Worm (Caenorhabditis elegans): ENCODE results near the gene cest-3.

cest-3 gene

DNA sequence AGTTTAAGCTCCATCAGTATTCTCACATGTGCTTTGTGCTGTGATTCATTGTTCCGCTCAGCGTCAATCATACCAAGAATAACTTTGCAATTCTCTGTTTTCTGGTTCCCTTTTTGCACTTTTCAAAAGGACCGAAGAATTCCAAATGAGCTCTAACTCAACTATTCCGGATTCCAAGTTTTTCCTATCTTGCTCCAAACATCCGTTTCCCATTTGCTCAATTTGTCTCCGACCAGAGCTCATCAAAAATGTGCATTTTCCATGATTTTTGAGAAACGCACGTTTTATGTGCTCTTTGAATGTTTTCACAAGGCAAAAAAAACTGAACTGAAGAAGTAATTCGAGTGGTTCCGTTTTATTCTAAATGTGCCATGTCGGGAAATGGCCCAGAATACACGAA, 43.1 kb upstream of the cest-3 start (continued):
- no peak for TF ChIP-seq lir-3 (tag; optimal IDR thresholded peaks at IDR 0.05)
- peak in 1 of 2 experiments; percentile 33 for TF ChIP-seq lsy-2 (tag; optimal IDR thresholded peaks at IDR 0.05)
- TF ChIP-seq F26F4.8 (GFP tag; conservative IDR thresholded peaks at IDR 0.05): no peak
- no peak for TF ChIP-seq nhr-10 (tag; optimal IDR thresholded peaks at IDR 0.05)

ce11 chrX:12200577-12200976, 40.9 kb upstream of the cest-3 start:
- TF ChIP-seq Y105C5A.15 (GFP tag; IDR thresholded peaks at IDR 0.05) (no peak), nhr-76 (tag; optimal IDR thresholded peaks at IDR 0.05) (no peak), unc-62 (GFP tag; optimal IDR thresholded peaks at IDR 0.05 in 1 of 2) (no peak), unc-62 (tag; optimal IDR thresholded peaks at IDR 0.05) (no peak), dpl-1 (GFP tag; optimal IDR thresholded peaks at IDR 0.05) (no peak), nhr-102 (tag; optimal IDR thresholded peaks at IDR 0.05) (no peak), lin-1 (GFP tag; IDR thresholded peaks at IDR 0.05) (no peak), tag-97 (GFP tag; IDR thresholded peaks at IDR 0.05) (no peak), T26A8.4 (GFP tag; IDR thresholded peaks at IDR 0.05) (0 out of 2 replicates have a peak, but pooled peaks have one; percentile 27), rbr-2 (tag; optimal IDR thresholded peaks at IDR 0.05) (peak; percentile 22), sdz-12 (GFP tag; optimal IDR thresholded peaks at IDR 0.05) (no peak), php-3 (GFP tag; IDR thresholded peaks at IDR 0.05) (no peak), nhr-237 (tag; optimal IDR thresholded peaks at IDR 0.05) (no peak), D1046.2 (GFP tag; IDR thresholded peaks at IDR 0.05) (no peak), daf-8 (GFP tag; IDR thresholded peaks at IDR 0.05) (no peak), ceh-20 (GFP tag; IDR thresholded peaks at IDR 0.05) (no peak), lin-38 (GFP tag; IDR thresholded peaks at IDR 0.05) (no peak), unc-130 (GFP tag; optimal IDR thresholded peaks at IDR 0.05) (no peak), aha-1 (tag) (peak; percentile 90), pha-4 (GFP tag; IDR thresholded peaks at IDR 0.05) (no peak), pha-4 (tag; optimal IDR thresholded peaks at IDR 0.05) (no peak), hlh-30 (tag; optimal IDR thresholded peaks at IDR 0.05; ENCODE audit: insufficient read depth) (peak; percentile 41), lsy-2 (tag; optimal IDR thresholded peaks at IDR 0.05) (peak in 1 of 2 experiments; percentile 50), dmd-6 (GFP tag; IDR thresholded peaks at IDR 0.05) (peak; percentile 15; the same call in 1 of the 2 replicates), nhr-11 (tag; optimal IDR thresholded peaks at IDR 0.05) (peak; percentile 81), nhr-48 (tag; optimal IDR thresholded peaks at IDR 0.05) (peak; percentile 20), zip-11 (GFP tag; IDR thresholded peaks at IDR 0.05) (no peak), hmg-1.1 (GFP tag; IDR thresholded peaks at IDR 0.05) (no peak), mep-1 (tag; optimal IDR thresholded peaks at IDR 0.05) (peak; percentile 31)

ce11 chrX:12201435-12201834, 40.0 kb upstream of the cest-3 start:
- peak in 1 of 2 experiments; percentile 86 for TF ChIP-seq unc-62 (GFP tag; optimal IDR thresholded peaks at IDR 0.05 in 1 of 2)
- no peak for TF ChIP-seq unc-62 (tag; optimal IDR thresholded peaks at IDR 0.05)
- TF ChIP-seq nhr-111 (GFP tag; optimal IDR thresholded peaks at IDR 0.05): no peak
- peak; percentile 57; the same call in 1 of the 2 replicates for TF ChIP-seq set-16 (GFP tag; IDR thresholded peaks at IDR 0.05)
- 0 out of 2 replicates have a peak, but pooled peaks have one; percentile 9 for TF ChIP-seq dmd-6 (GFP tag; IDR thresholded peaks at IDR 0.05)

ce11 chrX:12201840-12202239, 39.6 kb upstream of the cest-3 start:
- TF ChIP-seq set-16 (GFP tag; IDR thresholded peaks at IDR 0.05) (0 out of 2 replicates have a peak, but pooled peaks have one; percentile 0), daf-16 (GFP tag; optimal IDR thresholded peaks at IDR 0.05) (no peak), daf-16 (tag; optimal IDR thresholded peaks at IDR 0.05) (no peak), unc-62 (GFP tag; optimal IDR thresholded peaks at IDR 0.05 in 1 of 2) (peak in 1 of 2 experiments; percentile 47), unc-62 (tag; optimal IDR thresholded peaks at IDR 0.05) (no peak)

DNA sequence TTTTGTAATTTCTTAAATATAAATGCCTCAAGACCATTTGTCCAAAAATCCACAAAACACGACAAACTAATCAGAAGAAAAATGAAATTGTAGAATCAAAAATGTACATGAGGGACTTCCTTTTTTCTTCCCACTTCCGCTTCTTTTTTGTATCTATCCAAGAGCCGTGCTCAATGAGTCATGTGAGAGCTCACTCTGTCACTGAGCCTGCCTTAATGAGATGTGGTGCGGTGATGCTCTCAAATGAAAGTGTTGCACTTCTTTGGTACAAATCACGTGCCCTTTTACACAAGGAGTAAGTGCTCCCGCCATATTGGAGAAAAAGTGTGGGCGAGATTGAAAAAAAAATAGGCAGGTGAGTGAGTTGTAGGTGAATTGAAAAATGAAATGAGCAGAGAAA, 37.1 kb upstream of the cest-3 start:
- TF ChIP-seq egl-43 (GFP tag; IDR thresholded peaks at IDR 0.05) (0 out of 2 replicates have a peak, but pooled peaks have one; percentile 41), R02D3.7 (tag; optimal IDR thresholded peaks at IDR 0.05) (no peak), lsy-2 (tag; optimal IDR thresholded peaks at IDR 0.05) (peak in 1 of 2 experiments; percentile 37), Y105C5A.15 (GFP tag; IDR thresholded peaks at IDR 0.05) (no peak), mdl-1 (tag; optimal IDR thresholded peaks at IDR 0.05) (peak in 1 of 2 experiments; percentile 23), ceh-44 (GFP tag; IDR thresholded peaks at IDR 0.05) (no peak), hlh-30 (tag; optimal IDR thresholded peaks at IDR 0.05; ENCODE audit: insufficient read depth) (peak; percentile 60), hmg-1.1 (GFP tag; IDR thresholded peaks at IDR 0.05) (0 out of 2 replicates have a peak, but pooled peaks have one; percentile 13), F49E8.2 (tag; optimal IDR thresholded peaks at IDR 0.05; ENCODE audit: borderline replicate concordance) (no peak), cey-2 (tag; optimal IDR thresholded peaks at IDR 0.05; ENCODE audit: borderline replicate concordance, insufficient read depth) (no peak), ctbp-1 (GFP tag; IDR thresholded peaks at IDR 0.05) (peak; percentile 60), mep-1 (tag; optimal IDR thresholded peaks at IDR 0.05) (peak; percentile 9)

All from whole organism, L4 larva.